Fruit fly (Drosophila melanogaster) whole organism, embryonic: ENCODE measurements around the gene CG43996.

Source experiments
- Blimp-1 ChIP-seq: fragments of 200-800 bp; sonication (Bioruptor generic); optimal IDR thresholded peaks from 3 replicates; lab custom pipeline; 2018; ENCODE audit warnings: missing biosample characterization, missing genetic modification characterization, mild to moderate bottlenecking, moderate library complexity, missing genetic modification reagents
- CG10209 ChIP-seq: fragments of 200-800 bp; sonication (Bioruptor generic); optimal IDR thresholded peaks from 3 replicates; lab custom pipeline; 2017; ENCODE audit warnings: missing biosample characterization, mild to moderate bottlenecking, missing genetic modification characterization, missing genetic modification reagents
- CG10462 ChIP-seq: fragments of 200-800 bp; sonication (Bioruptor generic); optimal IDR thresholded peaks from 2 replicates; lab custom pipeline; 2016; ENCODE audit warnings: missing biosample characterization, missing genetic modification characterization
- CG11696 ChIP-seq: fragments of 200-800 bp; sonication (Bioruptor generic); IDR thresholded peaks from 2 replicates; pipeline ENCODE4 v1.3.6; 2022; ENCODE audit warnings: missing biosample characterization, missing genetic modification characterization
- CG13894 ChIP-seq: fragments of 200-800 bp; sonication (Bioruptor generic); optimal IDR thresholded peaks from 3 replicates; lab custom pipeline; 2018; ENCODE audit warnings: missing biosample characterization, mild to moderate bottlenecking, missing genetic modification characterization, moderate library complexity
- CG14710 ChIP-seq: fragments of 200-800 bp; sonication (Bioruptor generic); optimal IDR thresholded peaks from 3 replicates; lab custom pipeline; 2019; ENCODE audit warnings: missing biosample characterization, mild to moderate bottlenecking, missing genetic modification characterization, moderate library complexity
- CG15073 ChIP-seq: fragments of 200-800 bp; sonication (Bioruptor generic); optimal IDR thresholded peaks from 2 replicates; lab custom pipeline; 2016; ENCODE audit warnings: missing biosample characterization, missing genetic modification characterization
- CG15269 ChIP-seq: fragments of 200-800 bp; sonication (Bioruptor generic); optimal IDR thresholded peaks from 2 replicates; lab custom pipeline; 2018; ENCODE audit warnings: missing biosample characterization, mild to moderate bottlenecking, missing genetic modification characterization, moderate library complexity
- CG1529 ChIP-seq: fragments of 200-800 bp; sonication (Bioruptor generic); optimal IDR thresholded peaks from 3 replicates; lab custom pipeline; 2018; ENCODE audit warnings: missing biosample characterization, missing genetic modification characterization
- CG15514 ChIP-seq: fragments of 200-800 bp; sonication (Bioruptor generic); optimal IDR thresholded peaks from 3 replicates; lab custom pipeline; 2017; ENCODE audit warnings: missing biosample characterization, missing genetic modification characterization, mild to moderate bottlenecking, moderate library complexity, missing genetic modification reagents
- CG17361 ChIP-seq: fragments of 200-800 bp; sonication (Bioruptor generic); IDR thresholded peaks from 3 replicates; pipeline ENCODE4 v1.3.6; 2022; ENCODE audit warnings: missing biosample characterization, missing genetic modification characterization
- CG18599 ChIP-seq: fragments of 200-800 bp; sonication (Bioruptor generic); optimal IDR thresholded peaks from 3 replicates; lab custom pipeline; 2017; ENCODE audit warnings: missing biosample characterization, missing genetic modification characterization, mild to moderate bottlenecking, moderate library complexity, missing genetic modification reagents
- CG34376 ChIP-seq: fragments of 200-800 bp; sonication (Bioruptor generic); optimal IDR thresholded peaks from 2 replicates; lab custom pipeline; 2018; ENCODE audit warnings: missing biosample characterization, mild to moderate bottlenecking, missing genetic modification characterization
- CG6683 ChIP-seq: fragments of 200-800 bp; sonication (Bioruptor generic); optimal IDR thresholded peaks from 2 replicates; lab custom pipeline; 2017; ENCODE audit warnings: missing biosample characterization, mild to moderate bottlenecking, missing genetic modification characterization, missing genetic modification reagents
- CG8944 ChIP-seq: fragments of 200-800 bp; sonication (Bioruptor generic); optimal IDR thresholded peaks from 3 replicates; lab custom pipeline; 2016; ENCODE audit warnings: missing biosample characterization, missing genetic modification characterization
- CG9437 ChIP-seq: fragments of 200-800 bp; sonication (Bioruptor generic); optimal IDR thresholded peaks from 2 replicates; lab custom pipeline; 2018; ENCODE audit warnings: missing biosample characterization, mild to moderate bottlenecking, missing genetic modification characterization
- CG9797 ChIP-seq: fragments of 200-800 bp; sonication (Bioruptor generic); optimal IDR thresholded peaks from 3 replicates; lab custom pipeline; 2018; ENCODE audit warnings: missing biosample characterization, mild to moderate bottlenecking, missing genetic modification characterization
- CG9876 ChIP-seq: fragments of 200-800 bp; sonication (Bioruptor generic); optimal IDR thresholded peaks from 2 replicates; lab custom pipeline; 2016; ENCODE audit warnings: missing biosample characterization, missing genetic modification characterization
- CG9932 ChIP-seq: fragments of 200-800 bp; sonication (Bioruptor generic); IDR thresholded peaks from 2 replicates; pipeline ENCODE4 v1.3.6; 2022; ENCODE audit warnings: missing biosample characterization, missing genetic modification characterization
- CrebB ChIP-seq: fragments of 200-800 bp; sonication (Bioruptor generic); optimal IDR thresholded peaks from 3 replicates; lab custom pipeline; 2018; ENCODE audit warnings: missing biosample characterization, mild to moderate bottlenecking, missing genetic modification characterization
- D19A ChIP-seq: fragments of 200-800 bp; optimal IDR thresholded peaks from 3 replicates; lab custom pipeline; 2019; ENCODE audit warnings: missing biosample characterization, mild to moderate bottlenecking, missing genetic modification characterization, moderate library complexity
- Deaf1 ChIP-seq: fragments of 200-800 bp; optimal IDR thresholded peaks from 3 replicates; lab custom pipeline; 2019; ENCODE audit warnings: missing biosample characterization, mild to moderate bottlenecking, missing genetic modification characterization, moderate library complexity
- Dp ChIP-seq: fragments of 200-800 bp; sonication (Bioruptor generic); optimal IDR thresholded peaks from 2 replicates; lab custom pipeline; 2018; ENCODE audit warnings: missing biosample characterization, mild to moderate bottlenecking, missing genetic modification characterization, moderate library complexity
- Drgx ChIP-seq: fragments of 200-800 bp; sonication (Bioruptor generic); IDR thresholded peaks from 2 replicates; pipeline ENCODE4 v1.3.6; 2022; ENCODE audit warnings: missing biosample characterization, missing genetic modification characterization
- HHEX ChIP-seq: fragments of 200-800 bp; sonication (Bioruptor generic); optimal IDR thresholded peaks from 3 replicates; lab custom pipeline; 2017; ENCODE audit warnings: missing biosample characterization, mild to moderate bottlenecking, missing genetic modification characterization, missing genetic modification reagents
- Mrtf ChIP-seq: fragments of 200-800 bp; sonication (Bioruptor generic); IDR thresholded peaks from 3 replicates; pipeline ENCODE4 v1.3.6; 2022; ENCODE audit warnings: missing biosample characterization, missing genetic modification characterization
- Poxn ChIP-seq: fragments of 200-800 bp; sonication (Bioruptor generic); IDR thresholded peaks from 2 replicates; pipeline ENCODE4 v1.3.6; 2022; ENCODE audit warnings: missing biosample characterization, missing genetic modification characterization
- Rx ChIP-seq: fragments of 200-800 bp; sonication (Bioruptor generic); IDR thresholded peaks from 2 replicates; pipeline ENCODE4 v1.3.6; 2022; ENCODE audit warnings: missing biosample characterization, missing genetic modification characterization
- Sox102F ChIP-seq: fragments of 200-800 bp; sonication (Bioruptor generic); optimal IDR thresholded peaks from 2 replicates; lab custom pipeline; 2018; ENCODE audit warnings: missing biosample characterization, mild to moderate bottlenecking, missing genetic modification characterization, moderate library complexity
- abd-A ChIP-seq: fragments of 200-800 bp; sonication (Bioruptor generic); optimal IDR thresholded peaks from 3 replicates; lab custom pipeline; 2019; ENCODE audit warnings: missing biosample characterization, mild to moderate bottlenecking, missing genetic modification characterization, moderate library complexity
- ato ChIP-seq: fragments of 200-800 bp; sonication (Bioruptor generic); IDR thresholded peaks from 2 replicates; pipeline ENCODE4 v1.3.6; 2022; ENCODE audit warnings: missing biosample characterization, missing genetic modification characterization; ENCODE audit not compliant: partially characterized antibody
- bsh ChIP-seq, 2 experiments: fragments of 200-800 bp; sonication (Bioruptor generic); optimal IDR thresholded peaks; 2 replicates each; lab custom pipeline; 2017 to 2018; ENCODE audit warnings: mild to moderate bottlenecking in 2 of 2, missing biosample characterization in 2 of 2, missing genetic modification characterization in 2 of 2, moderate library complexity in 1 of 2
- cg ChIP-seq: fragments of 200-800 bp; sonication (Bioruptor generic); optimal IDR thresholded peaks from 3 replicates; lab custom pipeline; 2019; ENCODE audit warnings: missing biosample characterization, mild to moderate bottlenecking, missing genetic modification characterization, moderate library complexity
- chif ChIP-seq, 2 experiments: fragments of 200-800 bp; sonication (Bioruptor generic); optimal IDR thresholded peaks; 3 replicates each; lab custom pipeline; 2016; ENCODE audit warnings: missing biosample characterization in 2 of 2, missing genetic modification characterization in 2 of 2
- ci ChIP-seq: fragments of 200-800 bp; sonication (Bioruptor generic); IDR thresholded peaks from 3 replicates; pipeline ENCODE4 v1.3.6; 2022; ENCODE audit warnings: missing biosample characterization, missing genetic modification characterization
- crp ChIP-seq, 2 experiments: fragments of 200-800 bp; sonication (Bioruptor generic); optimal IDR thresholded peaks; 2 replicates in 1 of 2; 3 replicates in 1 of 2; lab custom pipeline; 2017; ENCODE audit warnings: missing biosample characterization in 2 of 2, missing genetic modification characterization in 2 of 2, mild to moderate bottlenecking in 1 of 2, moderate library complexity in 1 of 2
- dati ChIP-seq: fragments of 200-800 bp; sonication (Bioruptor generic); IDR thresholded peaks from 2 replicates; pipeline ENCODE4 v1.3.6; 2022; ENCODE audit warnings: missing biosample characterization, missing genetic modification characterization
- dimm ChIP-seq: fragments of 200-800 bp; sonication (Bioruptor generic); IDR thresholded peaks from 2 replicates; pipeline ENCODE4 v1.3.6; 2022; ENCODE audit warnings: missing biosample characterization, missing genetic modification characterization
- ewg ChIP-seq: fragments of 200-800 bp; sonication (Bioruptor generic); optimal IDR thresholded peaks from 3 replicates; lab custom pipeline; 2017; ENCODE audit warnings: mild to moderate bottlenecking, missing biosample characterization, missing genetic modification reagents, missing genetic modification characterization
- exex ChIP-seq: fragments of 200-800 bp; sonication (Bioruptor generic); optimal IDR thresholded peaks from 4 replicates; lab custom pipeline; 2018; ENCODE audit warnings: missing biosample characterization, mild to moderate bottlenecking, missing genetic modification characterization, moderate library complexity
- inv ChIP-seq: fragments of 200-800 bp; sonication (Bioruptor generic); IDR thresholded peaks from 2 replicates; pipeline ENCODE4 v1.3.6; 2022; ENCODE audit warnings: missing biosample characterization, missing genetic modification characterization; ENCODE audit not compliant: partially characterized antibody
- onecut ChIP-seq: fragments of 200-800 bp; sonication (Bioruptor generic); IDR thresholded peaks from 2 replicates; pipeline ENCODE4 v1.3.6; 2022; ENCODE audit warnings: missing biosample characterization, missing genetic modification characterization
- pan ChIP-seq, 4 experiments: fragments of >200 bp in 3 of 4; fragments of 200-800 bp in 1 of 4; sonication (Bioruptor generic) in 1 of 4; optimal IDR thresholded peaks in 3 of 4; IDR thresholded peaks in 1 of 4; 2 replicates each; pipeline versions ENCODE4 v1.3.6 to Lab custom; 2017 to 2022; ENCODE audit warnings: missing biosample characterization in 2 of 4, missing genetic modification characterization in 2 of 4, mixed read lengths in 1 of 4
- pita ChIP-seq: fragments of 200-800 bp; sonication (Bioruptor generic); optimal IDR thresholded peaks from 2 replicates; lab custom pipeline; 2017; ENCODE audit warnings: missing biosample characterization, mild to moderate bottlenecking, missing genetic modification characterization
- sens-2 ChIP-seq: fragments of 200-800 bp; sonication (Bioruptor generic); IDR thresholded peaks from 2 replicates; pipeline ENCODE4 v1.3.6; 2022; ENCODE audit warnings: missing biosample characterization, missing genetic modification characterization
- slou ChIP-seq: fragments of 200-800 bp; sonication (Bioruptor generic); optimal IDR thresholded peaks from 3 replicates; lab custom pipeline; 2016; ENCODE audit warnings: missing biosample characterization, missing genetic modification characterization
- sna ChIP-seq: fragments of 200-800 bp; sonication (Bioruptor generic); IDR thresholded peaks from 2 replicates; pipeline ENCODE4 v1.3.6; 2022; ENCODE audit warnings: missing biosample characterization, missing genetic modification characterization; ENCODE audit not compliant: partially characterized antibody
- sug ChIP-seq: fragments of 200-800 bp; optimal IDR thresholded peaks from 2 replicates; lab custom pipeline; 2019; ENCODE audit warnings: missing biosample characterization, mild to moderate bottlenecking, missing genetic modification characterization, moderate library complexity
- unpg ChIP-seq: fragments of 200-800 bp; sonication (Bioruptor generic); optimal IDR thresholded peaks from 3 replicates; lab custom pipeline; 2018; ENCODE audit warnings: missing biosample characterization, mild to moderate bottlenecking, missing genetic modification characterization, moderate library complexity

CG43996 gene

DNA sequence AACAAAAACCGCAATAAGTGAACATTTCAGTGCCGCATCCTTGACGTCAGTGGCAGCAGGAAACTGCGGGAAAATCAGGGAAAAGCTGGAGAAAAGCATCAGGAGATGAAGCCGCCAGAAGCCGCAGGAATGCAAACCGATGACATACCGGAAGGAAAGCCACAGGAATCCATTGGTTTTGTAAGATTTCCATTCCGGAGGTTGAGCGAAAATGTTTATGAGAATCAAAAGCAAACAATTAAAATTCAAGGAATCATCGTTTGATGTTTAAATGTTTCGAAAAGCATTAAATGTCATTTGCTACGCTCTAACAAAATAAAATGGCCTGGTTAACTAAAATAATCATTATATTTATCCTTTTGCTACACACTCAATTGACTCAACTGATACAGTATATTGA lies at the start of gene CG43996:
Gene CG43996, plus strand, starts transcription at position 301 of the 400 bp plus-strand sequence.
- TF ChIP-seq Poxn (no peak), sens-2 (GFP tag; lab: Robert Waterston, UW) (no peak), pan (optimal IDR thresholded peaks at IDR 0.05; lab: Kevin White, UChicago) (no peak), pan (GFP tag; optimal IDR thresholded peaks at IDR 0.05 in 1 of 2, IDR thresholded peaks at IDR 0.05 in 1 of 2) (no peak), Sox102F (GFP tag; lab: Kevin White, UChicago) (no peak), sug (tag; lab: Kevin White, UChicago) (no peak), dati (GFP tag; lab: Robert Waterston, UW) (no peak), CG15269 (no peak), Blimp-1 (GFP tag; lab: Kevin White, UChicago) (no peak), sna (GFP tag; lab: Robert Waterston, UW) (no peak), Rx (GFP tag; lab: Robert Waterston, UW) (no peak), slou (GFP tag; lab: Kevin White, UChicago) (no peak), CG9797 (GFP tag; lab: Kevin White, UChicago) (no peak), CG15073 (GFP tag; lab: Kevin White, UChicago) (no peak), bsh (GFP tag; optimal IDR thresholded peaks at IDR 0.05; lab: Kevin White, UChicago) (no peak), CG10209 (no peak), CG14710 (tag; lab: Kevin White, UChicago) (no peak), exex (tag; lab: Kevin White, UChicago) (no peak), Dp (GFP tag; lab: Kevin White, UChicago) (no peak)
- TF ChIP-seq, all 482 proteins: peak for 0

dm6 chrX:16986928-16987327 lies 35.2 kb upstream of the CG43996 start:
- TF ChIP-seq CG9437 (GFP tag; lab: Kevin White, UChicago) (no peak), ewg (GFP tag; lab: Kevin White, UChicago) (peak; percentile 64), onecut (no peak), crp (GFP tag; optimal IDR thresholded peaks at IDR 0.05; lab: Kevin White, UChicago) (peak in 1 of 2 experiments; percentile 14), ci (GFP tag; lab: Robert Waterston, UW) (no peak), CG9932 (0 out of 2 replicates have a peak, but pooled peaks have one; percentile 8), CG9876 (GFP tag; lab: Kevin White, UChicago) (no peak), unpg (GFP tag; lab: Kevin White, UChicago) (no peak), D19A (tag; lab: Kevin White, UChicago) (no peak), Deaf1 (tag; lab: Kevin White, UChicago) (peak; percentile 52), CG10462 (GFP tag; lab: Kevin White, UChicago) (no peak), CG13894 (peak; percentile 1), CG11696 (GFP tag; lab: Robert Waterston, UW) (no peak), CG34376 (GFP tag; lab: Kevin White, UChicago) (peak; percentile 8), CG17361 (GFP tag; lab: Robert Waterston, UW) (no peak), CG15514 (peak; percentile 16), Dp (GFP tag; lab: Kevin White, UChicago) (peak; percentile 5), ato (GFP tag; lab: Robert Waterston, UW) (no peak), inv (no peak), CG8944 (GFP tag; lab: Kevin White, UChicago) (no peak), cg (GFP tag; lab: Kevin White, UChicago) (peak; percentile 30), CG6683 (GFP tag; lab: Kevin White, UChicago) (no peak), CG18599 (GFP tag; lab: Kevin White, UChicago) (peak; percentile 4), CrebB (no peak), pita (GFP tag; lab: Kevin White, UChicago) (no peak), chif (GFP tag; optimal IDR thresholded peaks at IDR 0.05; lab: Kevin White, UChicago) (no peak), Mrtf (no peak), CG1529 (GFP tag; lab: Kevin White, UChicago) (no peak), Drgx (GFP tag; lab: Robert Waterston, UW) (no peak), HHEX (GFP tag; lab: Kevin White, UChicago) (no peak), dimm (GFP tag; lab: Robert Waterston, UW) (no peak), abd-A (tag; lab: Kevin White, UChicago) (peak; percentile 61)
- TF ChIP-seq, all 482 proteins: peak for 11
